Worm (Caenorhabditis elegans): Measurements from ENCODE around the gene str-220.

DNA sequence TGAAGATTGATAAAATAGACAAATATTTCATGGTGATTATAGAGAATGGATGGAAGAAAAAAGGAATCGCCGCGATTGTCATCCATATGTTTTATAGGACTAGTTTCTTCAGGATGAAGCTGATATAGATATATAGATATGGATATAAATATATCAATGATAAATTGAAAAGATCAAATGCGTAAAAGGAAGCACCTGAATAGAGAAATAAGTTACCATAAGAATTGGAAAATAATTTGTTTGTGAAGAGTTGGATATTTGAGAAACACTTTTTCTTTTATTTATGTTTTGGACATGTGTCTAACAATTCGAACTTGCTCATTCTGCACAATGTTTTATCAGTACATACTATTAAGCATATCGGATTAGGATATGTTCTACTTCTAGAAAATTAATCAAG is 16.9 kb upstream of the str-220 start, which contains the start of gene C42D4.13:
- no peak for TF ChIP-seq snpc-4 (tag; optimal IDR thresholded peaks at IDR 0.05)
- TF ChIP-seq sem-2 (GFP tag; optimal IDR thresholded peaks at IDR 0.05): no peak
- no peak for TF ChIP-seq ztf-11 (tag; optimal IDR thresholded peaks at IDR 0.05)
- no peak for TF ChIP-seq ceh-43 (GFP tag; optimal IDR thresholded peaks at IDR 0.05)
- TF ChIP-seq lin-13 (tag; optimal IDR thresholded peaks at IDR 0.05): no peak
- TF ChIP-seq elt-3 (tag; optimal IDR thresholded peaks at IDR 0.05): no peak
- no peak for TF ChIP-seq cnd-1 (tag; optimal IDR thresholded peaks at IDR 0.05)
- no peak for TF ChIP-seq mab-5 (tag; optimal IDR thresholded peaks at IDR 0.05)
